Worm (Caenorhabditis elegans) whole organism, L4 larva: ENCODE results near the gene rskd-1.

Source experiments
- F10B5.3 ChIP-seq: sonication (generic microtip); optimal IDR thresholded peaks from 2 replicates; lab custom pipeline; 2016; ENCODE audit warnings: mild to moderate bottlenecking, missing genetic modification characterization, missing compliant biosample characterization
- F37D6.2 ChIP-seq: sonication (generic microtip); optimal IDR thresholded peaks from 2 replicates; lab custom pipeline; 2016; ENCODE audit warnings: mild to moderate bottlenecking, missing genetic modification characterization, missing compliant biosample characterization
- T20F7.1 ChIP-seq: fragments of 200-800 bp; sonication (Bioruptor generic); optimal IDR thresholded peaks from 2 replicates; lab custom pipeline; 2018; ENCODE audit warnings: mild to moderate bottlenecking, missing genetic modification characterization, missing compliant biosample characterization
- Y48G9A.11 ChIP-seq: fragments of 200-800 bp; sonication (Bioruptor generic); IDR thresholded peaks from 2 replicates; pipeline ENCODE4 v1.3.6; 2022; ENCODE audit warnings: missing genetic modification reagents, missing genetic modification characterization, missing compliant biosample characterization
- Y75B8A.6 ChIP-seq: fragments of 200-800 bp; sonication (Bioruptor generic); IDR thresholded peaks from 2 replicates; pipeline ENCODE4 v1.3.6; 2022; ENCODE audit warnings: missing genetic modification reagents, missing genetic modification characterization, missing compliant biosample characterization
- aha-1 ChIP-seq: fragments of 150-350 bp; peaks from one replicate; lab custom pipeline; 2014; ENCODE audit warnings: missing biosample characterization, missing genetic modification characterization
- aly-2 ChIP-seq: sonication (generic microtip); optimal IDR thresholded peaks from 2 replicates; lab custom pipeline; 2018; ENCODE audit warnings: missing biosample characterization, missing genetic modification characterization
- ceh-20 ChIP-seq: fragments of 200-800 bp; sonication (Bioruptor generic); IDR thresholded peaks from 2 replicates; pipeline ENCODE4 v1.3.6; 2022; ENCODE audit warnings: missing genetic modification reagents, missing genetic modification characterization, missing compliant biosample characterization
- ceh-44 ChIP-seq: fragments of 200-800 bp; sonication (Bioruptor generic); IDR thresholded peaks from 2 replicates; pipeline ENCODE4 v1.3.6; 2022; ENCODE audit warnings: missing genetic modification reagents, missing genetic modification characterization, missing compliant biosample characterization
- ceh-62 ChIP-seq: sonication (generic microtip); optimal IDR thresholded peaks from 2 replicates; lab custom pipeline; 2017; ENCODE audit warnings: missing biosample characterization, missing genetic modification characterization
- ceh-82 ChIP-seq: sonication (generic microtip); optimal IDR thresholded peaks from 2 replicates; lab custom pipeline; 2017; ENCODE audit warnings: missing biosample characterization, missing genetic modification characterization
- cey-2 ChIP-seq: sonication (generic microtip); optimal IDR thresholded peaks from 3 replicates; lab custom pipeline; 2017; ENCODE audit warnings: missing genetic modification characterization, mild to moderate bottlenecking, missing compliant biosample characterization, antibody characterized with exemption, borderline replicate concordance; ENCODE audit not compliant: insufficient read depth
- daf-12 ChIP-seq: fragments of 150-350 bp; optimal IDR thresholded peaks from 2 replicates; lab custom pipeline; 2014; ENCODE audit warnings: missing biosample characterization, missing genetic modification reagents, missing genetic modification characterization
- daf-16 ChIP-seq, 3 experiments: sonication (generic microtip); optimal IDR thresholded peaks; 2 replicates each; lab custom pipeline; 2016 to 2017; ENCODE audit warnings: missing genetic modification characterization in 3 of 3, missing genetic modification reagents in 3 of 3, mild to moderate bottlenecking in 2 of 3, missing compliant biosample characterization in 2 of 3, missing biosample characterization in 1 of 3, moderate library complexity in 1 of 3
- daf-8 ChIP-seq: fragments of 200-800 bp; sonication (Bioruptor generic); IDR thresholded peaks from 2 replicates; pipeline ENCODE4 v1.3.6; 2022; ENCODE audit warnings: missing genetic modification characterization, missing compliant biosample characterization
- dve-1 ChIP-seq: sonication (generic microtip); optimal IDR thresholded peaks from 2 replicates; lab custom pipeline; 2017; ENCODE audit warnings: antibody characterized with exemption, mild to moderate bottlenecking, missing genetic modification characterization, missing compliant biosample characterization; ENCODE audit not compliant: insufficient read depth
- egl-27 ChIP-seq: sonication (generic microtip); optimal IDR thresholded peaks from 3 replicates; lab custom pipeline; 2017; ENCODE audit warnings: missing biosample characterization, missing genetic modification reagents, missing genetic modification characterization
- fos-1 ChIP-seq: fragments of 150-350 bp; optimal IDR thresholded peaks from 2 replicates; lab custom pipeline; 2014; ENCODE audit warnings: missing biosample characterization, missing genetic modification characterization
- gei-8 ChIP-seq: fragments of 200-800 bp; sonication (Bioruptor generic); optimal IDR thresholded peaks from 2 replicates; lab custom pipeline; 2018; ENCODE audit warnings: mild to moderate bottlenecking, missing genetic modification characterization, missing compliant biosample characterization
- hlh-11 ChIP-seq: fragments of 200-800 bp; sonication (Bioruptor generic); optimal IDR thresholded peaks from 2 replicates; lab custom pipeline; 2018; ENCODE audit warnings: mild to moderate bottlenecking, missing genetic modification characterization, missing compliant biosample characterization
- lin-1 ChIP-seq: fragments of 200-800 bp; sonication (Bioruptor generic); IDR thresholded peaks from 2 replicates; pipeline ENCODE4 v1.3.6; 2022; ENCODE audit warnings: missing genetic modification reagents, missing genetic modification characterization, missing compliant biosample characterization
- lin-13 ChIP-seq: fragments of 150-350 bp; optimal IDR thresholded peaks from 2 replicates; lab custom pipeline; 2014; ENCODE audit warnings: missing biosample characterization, missing genetic modification reagents, missing genetic modification characterization
- lin-39 ChIP-seq: fragments of 150-350 bp; optimal IDR thresholded peaks from 2 replicates; lab custom pipeline; 2014; ENCODE audit warnings: missing biosample characterization, missing genetic modification reagents, missing genetic modification characterization
- lir-3 ChIP-seq: sonication (generic microtip); optimal IDR thresholded peaks from 2 replicates; lab custom pipeline; 2016; ENCODE audit warnings: mild to moderate bottlenecking, missing genetic modification characterization, missing compliant biosample characterization
- lsy-2 ChIP-seq, 2 experiments: fragments of 150-350 bp in 1 of 2; sonication (generic microtip) in 1 of 2; optimal IDR thresholded peaks; 2 replicates each; lab custom pipeline; 2014 to 2017; ENCODE audit warnings: missing biosample characterization in 2 of 2, missing genetic modification characterization in 2 of 2
- mdt-29 ChIP-seq: fragments of 200-800 bp; sonication (Bioruptor generic); IDR thresholded peaks from 2 replicates; pipeline ENCODE4 v1.3.6; 2022; ENCODE audit warnings: missing genetic modification reagents, missing genetic modification characterization, missing compliant biosample characterization
- mxl-2 ChIP-seq: fragments of 200-800 bp; sonication (Bioruptor generic); conservative IDR thresholded peaks from 2 replicates; pipeline ENCODE4 v1.3.6; 2022; ENCODE audit warnings: missing genetic modification reagents, missing genetic modification characterization, missing compliant biosample characterization
- nhr-11 ChIP-seq: fragments of 150-350 bp; optimal IDR thresholded peaks from 2 replicates; lab custom pipeline; 2014; ENCODE audit warnings: missing biosample characterization, missing genetic modification characterization
- nhr-111 ChIP-seq: fragments of 200-800 bp; sonication (Bioruptor generic); optimal IDR thresholded peaks from 2 replicates; lab custom pipeline; 2018; ENCODE audit warnings: mild to moderate bottlenecking, missing genetic modification characterization, missing compliant biosample characterization
- nhr-25 ChIP-seq: sonication (generic microtip); optimal IDR thresholded peaks from 2 replicates; lab custom pipeline; 2017; ENCODE audit warnings: missing genetic modification characterization, mild to moderate bottlenecking, missing compliant biosample characterization, antibody characterized with exemption, moderate library complexity, borderline replicate concordance; ENCODE audit not compliant: insufficient read depth
- nhr-28 ChIP-seq: fragments of 150-350 bp; optimal IDR thresholded peaks from 2 replicates; lab custom pipeline; 2014; ENCODE audit warnings: missing biosample characterization, missing genetic modification characterization
- nhr-6 ChIP-seq: fragments of 150-350 bp; optimal IDR thresholded peaks from 2 replicates; lab custom pipeline; 2014; ENCODE audit warnings: missing biosample characterization, missing genetic modification characterization
- pha-4 ChIP-seq, 2 experiments: fragments of 150-350 bp in 1 of 2; fragments of 200-800 bp in 1 of 2; sonication (Bioruptor generic) in 1 of 2; IDR thresholded peaks in 1 of 2; optimal IDR thresholded peaks in 1 of 2; 2 replicates each; pipeline versions ENCODE4 v1.3.6 to Lab custom; 2014 to 2022; ENCODE audit warnings: missing genetic modification characterization in 2 of 2, missing genetic modification reagents in 2 of 2, missing biosample characterization in 1 of 2, missing compliant biosample characterization in 1 of 2
- pqm-1 ChIP-seq: sonication (generic microtip); optimal IDR thresholded peaks from 2 replicates; lab custom pipeline; 2017; ENCODE audit warnings: missing biosample characterization, missing genetic modification characterization
- rbr-2 ChIP-seq: sonication (generic microtip); optimal IDR thresholded peaks from 2 replicates; lab custom pipeline; 2016; ENCODE audit warnings: missing genotype, missing genetic modification characterization, missing compliant biosample characterization
- skn-1 ChIP-seq: fragments of 150-350 bp; optimal IDR thresholded peaks from 2 replicates; lab custom pipeline; 2014; ENCODE audit warnings: missing biosample characterization, missing genetic modification characterization
- unc-62 ChIP-seq, 3 experiments: fragments of 150-350 bp in 1 of 3; sonication (generic microtip); optimal IDR thresholded peaks in 2 of 3; peaks in 1 of 3; 1 replicate in 1 of 3; 2 replicates in 2 of 3; lab custom pipeline; 2014 to 2017; ENCODE audit warnings: missing biosample characterization in 3 of 3, missing genetic modification characterization in 3 of 3, missing genetic modification reagents in 3 of 3, missing genotype in 1 of 3
- zag-1 ChIP-seq: fragments of 150-350 bp; optimal IDR thresholded peaks from 2 replicates; lab custom pipeline; 2014; ENCODE audit warnings: missing biosample characterization, missing genetic modification characterization
- zfp-2 ChIP-seq: sonication (generic microtip); optimal IDR thresholded peaks from 2 replicates; lab custom pipeline; 2016; ENCODE audit warnings: mild to moderate bottlenecking, missing genetic modification characterization, missing compliant biosample characterization
- zip-11 ChIP-seq: fragments of 200-800 bp; sonication (Bioruptor generic); IDR thresholded peaks from 2 replicates; pipeline ENCODE4 v1.3.6; 2022; ENCODE audit warnings: missing genetic modification characterization, missing compliant biosample characterization

Gene rskd-1

DNA sequence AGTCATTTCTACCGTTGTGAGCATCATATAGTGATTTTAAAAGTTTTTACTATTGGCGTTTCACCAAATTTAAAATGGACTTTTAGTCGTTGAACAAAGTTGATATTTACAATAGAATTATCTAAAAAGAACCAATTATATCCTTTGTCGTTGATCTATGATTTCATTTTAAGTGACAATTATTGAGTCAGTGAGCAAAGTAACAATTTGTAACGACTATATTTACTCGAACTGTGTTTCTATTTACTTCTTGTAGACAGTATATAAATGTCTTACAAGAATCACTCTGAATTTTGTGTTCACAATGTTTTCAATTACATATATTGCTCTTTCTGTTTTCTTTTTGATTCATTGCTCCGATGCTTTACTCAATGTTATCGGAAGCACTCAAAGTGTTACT, 47.3 kb downstream of the rskd-1 start, which contains the start of gene ttr-22:
Gene ttr-22 (plus strand): TSS at position 301 of the 400 bp plus-strand sequence.
- TF ChIP-seq Y75B8A.6 (GFP tag; lab: Robert Waterston, UW), result no peak
- TF ChIP-seq mxl-2 (GFP tag; lab: Robert Waterston, UW), result no peak
- TF ChIP-seq mdt-29, result no peak
- TF ChIP-seq ceh-62 (tag; lab: Kevin White, UChicago), result no peak
- no peak for TF ChIP-seq fos-1 (tag; lab: Kevin White, UChicago)
- TF ChIP-seq Y48G9A.11, result no peak
- TF ChIP-seq rbr-2, result no peak
- no peak for TF ChIP-seq zip-11
- no peak for TF ChIP-seq pha-4 (GFP tag; IDR thresholded peaks at IDR 0.05; lab: Robert Waterston, UW)
- TF ChIP-seq pha-4 (tag; optimal IDR thresholded peaks at IDR 0.05; lab: Kevin White, UChicago), result no peak
- TF ChIP-seq lin-39, result no peak
- TF ChIP-seq cey-2, result no peak
- no peak for TF ChIP-seq dve-1 (tag; lab: Kevin White, UChicago)
- TF ChIP-seq ceh-82, result no peak
- no peak for TF ChIP-seq nhr-6
- no peak for TF ChIP-seq skn-1 (tag; lab: Kevin White, UChicago)

DNA sequence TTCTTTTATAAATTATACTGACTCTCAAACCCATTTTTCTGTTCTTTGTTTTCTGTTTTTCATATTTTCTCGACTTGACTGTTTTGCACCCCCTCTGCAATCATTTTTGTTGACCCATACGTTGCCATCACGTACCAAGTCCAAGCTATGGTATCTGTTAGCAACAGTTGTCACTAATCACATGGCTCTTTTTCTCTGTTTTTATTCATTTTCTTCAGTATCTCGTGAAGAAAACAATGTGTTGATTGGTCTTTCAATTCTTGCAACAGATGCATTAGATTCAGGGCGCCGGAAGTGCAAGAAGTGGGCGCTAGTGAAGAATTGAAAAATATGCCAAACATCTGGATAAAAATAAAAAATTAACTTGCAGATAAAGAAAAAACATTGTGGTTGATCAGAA, 52.9 kb downstream of the rskd-1 start:
- TF ChIP-seq daf-16 (GFP tag; optimal IDR thresholded peaks at IDR 0.05; lab: Kevin White, UChicago) (peak in 1 of 2 experiments; percentile 100), daf-16 (tag; optimal IDR thresholded peaks at IDR 0.05; lab: Kevin White, UChicago) (no peak), zag-1 (no peak), unc-62 (GFP tag; optimal IDR thresholded peaks at IDR 0.05 in 1 of 2; lab: Kevin White, UChicago) (no peak), unc-62 (tag; optimal IDR thresholded peaks at IDR 0.05; lab: Kevin White, UChicago) (no peak), zfp-2 (tag; lab: Kevin White, UChicago) (no peak), pqm-1 (tag; lab: Kevin White, UChicago) (no peak), lin-13 (no peak), aha-1 (tag; lab: Kevin White, UChicago) (no peak), gei-8 (GFP tag; lab: Kevin White, UChicago) (no peak), lin-1 (GFP tag; lab: Robert Waterston, UW) (no peak), nhr-28 (tag; lab: Kevin White, UChicago) (no peak), aly-2 (tag; lab: Kevin White, UChicago) (no peak), F10B5.3 (no peak), mdt-29 (no peak), egl-27 (no peak), daf-12 (no peak), nhr-11 (peak; percentile 26), Y48G9A.11 (no peak), lir-3 (no peak), lsy-2 (tag; optimal IDR thresholded peaks at IDR 0.05; lab: Kevin White, UChicago) (no peak), lin-39 (no peak), nhr-111 (GFP tag; lab: Kevin White, UChicago) (no peak), hlh-11 (tag; lab: Kevin White, UChicago) (peak; percentile 33), ceh-44 (no peak)

- peak; percentile 18 for TF ChIP-seq nhr-28 (tag; lab: Kevin White, UChicago)
- TF ChIP-seq dve-1 (tag; lab: Kevin White, UChicago), result no peak
- TF ChIP-seq daf-16 (GFP tag; optimal IDR thresholded peaks at IDR 0.05; lab: Kevin White, UChicago), result peak in 1 of 2 experiments; percentile 85
- TF ChIP-seq daf-16 (tag; optimal IDR thresholded peaks at IDR 0.05; lab: Kevin White, UChicago), result no peak
- peak; percentile 9 for TF ChIP-seq nhr-11
- peak; percentile 55 for TF ChIP-seq hlh-11 (tag; lab: Kevin White, UChicago)
- no peak for TF ChIP-seq F37D6.2 (tag; lab: Kevin White, UChicago)
- TF ChIP-seq nhr-6, result no peak
- no peak for TF ChIP-seq daf-8
- TF ChIP-seq nhr-25 (tag; lab: Kevin White, UChicago), result no peak
- no peak for TF ChIP-seq T20F7.1 (GFP tag; lab: Kevin White, UChicago)
- TF ChIP-seq rbr-2, result no peak
- no peak for TF ChIP-seq ceh-20 (GFP tag; lab: Robert Waterston, UW)
- TF ChIP-seq unc-62 (GFP tag; optimal IDR thresholded peaks at IDR 0.05 in 1 of 2; lab: Kevin White, UChicago), result peak in 1 of 2 experiments; percentile 68
- no peak for TF ChIP-seq unc-62 (tag; optimal IDR thresholded peaks at IDR 0.05; lab: Kevin White, UChicago)
These were observed 54.0 kb downstream of the rskd-1 start, which contains the start of gene myo-3 for ce11 chrV:12234293-12235004. myo-3 (minus strand) TSS chrV:12234343.
